Fruit fly (Drosophila melanogaster): ENCODE results near the gene Alg14.

DNA sequence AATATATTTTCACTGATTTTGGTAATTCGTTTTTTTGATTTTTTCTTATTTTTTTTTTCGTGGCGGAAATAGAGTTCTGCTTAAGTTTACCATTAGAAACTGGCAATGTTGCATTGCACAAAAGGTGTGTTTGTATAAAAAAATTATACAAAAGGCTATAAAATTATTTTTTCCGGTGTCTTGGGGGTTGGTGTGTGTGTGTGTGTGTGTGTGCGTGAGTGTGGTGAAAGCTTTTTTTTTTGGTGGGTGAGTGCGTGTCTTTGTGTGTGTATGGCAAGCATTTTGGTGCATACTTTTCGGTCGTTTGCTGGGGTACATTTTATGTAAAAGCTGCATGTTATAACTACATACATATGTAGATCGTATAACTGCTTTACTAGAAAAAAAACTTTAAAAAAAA is 39.4 kb downstream of the Alg14 start:
- TF ChIP-seq ttk (optimal IDR thresholded peaks at IDR 0.05), result no peak
- TF ChIP-seq h (optimal IDR thresholded peaks at IDR 0.05), result no peak
